Worm (Caenorhabditis elegans) whole organism, L4 larva: ENCODE measurements around the gene F10G7.10.
A peak's percentile ranks its signal among the peaks of the same experiment; 100 is the strongest.

Source experiments
- F10B5.3 ChIP-seq: sonication (generic microtip); optimal IDR thresholded peaks from 2 replicates; lab custom pipeline; 2016; ENCODE audit warnings: mild to moderate bottlenecking, missing genetic modification characterization, missing compliant biosample characterization
- F26F4.8 ChIP-seq: fragments of 200-800 bp; sonication (Bioruptor generic); conservative IDR thresholded peaks from 2 replicates; pipeline ENCODE4 v1.3.6; 2022; ENCODE audit warnings: missing genetic modification characterization, missing compliant biosample characterization
- F37D6.2 ChIP-seq: sonication (generic microtip); optimal IDR thresholded peaks from 2 replicates; lab custom pipeline; 2016; ENCODE audit warnings: mild to moderate bottlenecking, missing genetic modification characterization, missing compliant biosample characterization
- F44E2.7 ChIP-seq: fragments of 200-800 bp; sonication (Bioruptor generic); IDR thresholded peaks from 2 replicates; pipeline ENCODE4 v2.1.2; 2022; ENCODE audit warnings: missing genetic modification characterization, missing compliant biosample characterization
- Y48G9A.11 ChIP-seq: fragments of 200-800 bp; sonication (Bioruptor generic); IDR thresholded peaks from 2 replicates; pipeline ENCODE4 v1.3.6; 2022; ENCODE audit warnings: missing genetic modification reagents, missing genetic modification characterization, missing compliant biosample characterization
- Y5F2A.4 ChIP-seq: fragments of 200-800 bp; sonication (Bioruptor generic); optimal IDR thresholded peaks from 2 replicates; lab custom pipeline; 2018; ENCODE audit warnings: mild to moderate bottlenecking, missing genetic modification characterization, missing compliant biosample characterization
- aly-2 ChIP-seq: sonication (generic microtip); optimal IDR thresholded peaks from 2 replicates; lab custom pipeline; 2018; ENCODE audit warnings: missing biosample characterization, missing genetic modification characterization
- ctbp-1 ChIP-seq: fragments of 200-800 bp; sonication (Bioruptor generic); IDR thresholded peaks from 2 replicates; pipeline ENCODE4 v1.3.6; 2022; ENCODE audit warnings: missing genetic modification reagents, missing genetic modification characterization, missing compliant biosample characterization
- daf-16 ChIP-seq, 3 experiments: sonication (generic microtip); optimal IDR thresholded peaks; 2 replicates each; lab custom pipeline; 2016 to 2017; ENCODE audit warnings: missing genetic modification characterization in 3 of 3, missing genetic modification reagents in 3 of 3, mild to moderate bottlenecking in 2 of 3, missing compliant biosample characterization in 2 of 3, missing biosample characterization in 1 of 3, moderate library complexity in 1 of 3
- daf-19 ChIP-seq: fragments of 200-800 bp; sonication (Bioruptor generic); conservative IDR thresholded peaks from 2 replicates; pipeline ENCODE4 v1.3.6; 2022; ENCODE audit warnings: missing genetic modification characterization, missing compliant biosample characterization
- dmd-9 ChIP-seq: fragments of 200-800 bp; sonication (Bioruptor generic); IDR thresholded peaks from 2 replicates; pipeline ENCODE4 v1.3.6; 2022; ENCODE audit warnings: missing genetic modification reagents, missing genetic modification characterization, missing compliant biosample characterization
- duxl-1 ChIP-seq: sonication (generic microtip); optimal IDR thresholded peaks from 2 replicates; lab custom pipeline; 2016; ENCODE audit warnings: mild to moderate bottlenecking, missing genetic modification characterization, moderate library complexity, missing compliant biosample characterization; ENCODE audit not compliant: poor library complexity
- fos-1 ChIP-seq: fragments of 150-350 bp; optimal IDR thresholded peaks from 2 replicates; lab custom pipeline; 2014; ENCODE audit warnings: missing biosample characterization, missing genetic modification characterization
- hif-1 ChIP-seq, 2 experiments: sonication (generic microtip); optimal IDR thresholded peaks; 2 replicates each; lab custom pipeline; 2016 to 2017; ENCODE audit warnings: missing compliant biosample characterization in 2 of 2, missing genetic modification characterization in 2 of 2, missing genetic modification reagents in 2 of 2, missing genotype in 2 of 2, mild to moderate bottlenecking in 1 of 2
- hlh-11 ChIP-seq: fragments of 200-800 bp; sonication (Bioruptor generic); optimal IDR thresholded peaks from 2 replicates; lab custom pipeline; 2018; ENCODE audit warnings: mild to moderate bottlenecking, missing genetic modification characterization, missing compliant biosample characterization
- hlh-30 ChIP-seq: sonication (generic microtip); optimal IDR thresholded peaks from 2 replicates; lab custom pipeline; 2017; ENCODE audit warnings: antibody characterized with exemption, mild to moderate bottlenecking, missing genetic modification characterization, missing compliant biosample characterization; ENCODE audit not compliant: insufficient read depth
- jun-1 ChIP-seq: fragments of 150-350 bp; optimal IDR thresholded peaks from 2 replicates; lab custom pipeline; 2014; ENCODE audit warnings: missing biosample characterization, missing genetic modification reagents, missing genetic modification characterization
- mdt-29 ChIP-seq: fragments of 200-800 bp; sonication (Bioruptor generic); IDR thresholded peaks from 2 replicates; pipeline ENCODE4 v1.3.6; 2022; ENCODE audit warnings: missing genetic modification reagents, missing genetic modification characterization, missing compliant biosample characterization
- mep-1 ChIP-seq: fragments of 150-350 bp; sonication (generic microtip); optimal IDR thresholded peaks from 3 replicates; lab custom pipeline; 2014; ENCODE audit warnings: missing biosample characterization, missing genetic modification characterization
- mxl-3 ChIP-seq: fragments of 200-800 bp; sonication (Bioruptor generic); optimal IDR thresholded peaks from 2 replicates; lab custom pipeline; 2018; ENCODE audit warnings: mild to moderate bottlenecking, missing genetic modification characterization, missing compliant biosample characterization
- nhr-25 ChIP-seq: sonication (generic microtip); optimal IDR thresholded peaks from 2 replicates; lab custom pipeline; 2017; ENCODE audit warnings: missing genetic modification characterization, mild to moderate bottlenecking, missing compliant biosample characterization, antibody characterized with exemption, moderate library complexity, borderline replicate concordance; ENCODE audit not compliant: insufficient read depth
- nhr-28 ChIP-seq: fragments of 150-350 bp; optimal IDR thresholded peaks from 2 replicates; lab custom pipeline; 2014; ENCODE audit warnings: missing biosample characterization, missing genetic modification characterization
- nhr-41 ChIP-seq: fragments of 200-800 bp; sonication (Bioruptor generic); IDR thresholded peaks from 2 replicates; pipeline ENCODE4 v1.3.6; 2022; ENCODE audit warnings: missing genetic modification reagents, missing genetic modification characterization, missing compliant biosample characterization
- nhr-48 ChIP-seq: sonication (generic microtip); optimal IDR thresholded peaks from 2 replicates; lab custom pipeline; 2016; ENCODE audit warnings: mild to moderate bottlenecking, missing genetic modification characterization, missing compliant biosample characterization
- sdz-12 ChIP-seq: fragments of 200-800 bp; sonication (Bioruptor generic); optimal IDR thresholded peaks from 2 replicates; lab custom pipeline; 2018; ENCODE audit warnings: mild to moderate bottlenecking, missing genetic modification characterization, missing compliant biosample characterization
- set-16 ChIP-seq: fragments of 200-800 bp; sonication (Bioruptor generic); IDR thresholded peaks from 2 replicates; pipeline ENCODE4 v1.3.6; 2022; ENCODE audit warnings: missing genetic modification reagents, missing genetic modification characterization, missing compliant biosample characterization
- snpc-1.2 ChIP-seq: fragments of 200-800 bp; sonication (Bioruptor generic); IDR thresholded peaks from 2 replicates; pipeline ENCODE4 v1.3.6; 2022; ENCODE audit warnings: missing genetic modification reagents, missing genetic modification characterization, missing compliant biosample characterization
- snpc-4 ChIP-seq: fragments of 150-350 bp; optimal IDR thresholded peaks from 2 replicates; lab custom pipeline; 2014; ENCODE audit warnings: missing biosample characterization, missing genetic modification characterization
- unc-39 ChIP-seq: sonication (generic microtip); optimal IDR thresholded peaks from 2 replicates; lab custom pipeline; 2017; ENCODE audit warnings: missing biosample characterization, missing genetic modification characterization
- unc-62 ChIP-seq, 3 experiments: fragments of 150-350 bp in 1 of 3; sonication (generic microtip); optimal IDR thresholded peaks in 2 of 3; peaks in 1 of 3; 1 replicate in 1 of 3; 2 replicates in 2 of 3; lab custom pipeline; 2014 to 2017; ENCODE audit warnings: missing biosample characterization in 3 of 3, missing genetic modification characterization in 3 of 3, missing genetic modification reagents in 3 of 3, missing genotype in 1 of 3
- vab-7 ChIP-seq: fragments of 200-800 bp; sonication (Bioruptor generic); IDR thresholded peaks from 2 replicates; pipeline ENCODE4 v1.3.6; 2022; ENCODE audit warnings: missing genetic modification reagents, missing genetic modification characterization, missing compliant biosample characterization
- zfp-3 ChIP-seq: fragments of 200-800 bp; sonication (Bioruptor generic); conservative IDR thresholded peaks from 2 replicates; pipeline ENCODE4 v1.3.6; 2022; ENCODE audit warnings: missing genetic modification reagents, missing genetic modification characterization, missing compliant biosample characterization

The F10G7.10 gene

ce11 chrII:4739984-4740462 is 14.0 kb upstream of the F10G7.10 start, which contains the start of gene eas-1 (continued):
- TF ChIP-seq nhr-48 (tag; lab: Kevin White, UChicago) (peak; percentile 54), F10B5.3 (no peak), zfp-3 (GFP tag; lab: Robert Waterston, UW) (no peak), Y48G9A.11 (GFP tag; lab: Robert Waterston, UW) (peak; percentile 79), unc-39 (no peak), mxl-3 (peak; percentile 96), dmd-9 (GFP tag; lab: Robert Waterston, UW) (peak; percentile 80), unc-62 (GFP tag; optimal IDR thresholded peaks at IDR 0.05 in 1 of 2; lab: Kevin White, UChicago) (peak in 1 of 2 experiments; percentile 87), unc-62 (tag; optimal IDR thresholded peaks at IDR 0.05; lab: Kevin White, UChicago) (no peak), F44E2.7 (GFP tag; lab: Robert Waterston, UW) (no peak), duxl-1 (tag; lab: Kevin White, UChicago) (peak; percentile 15), Y5F2A.4 (GFP tag; lab: Kevin White, UChicago) (no peak), sdz-12 (GFP tag; lab: Kevin White, UChicago) (no peak), snpc-1.2 (GFP tag; lab: Robert Waterston, UW) (no peak), set-16 (GFP tag; lab: Robert Waterston, UW) (no peak), F37D6.2 (tag; lab: Kevin White, UChicago) (peak; percentile 14), hlh-30 (tag; lab: Kevin White, UChicago) (peak; percentile 91), hlh-11 (peak; percentile 71)

ce11 chrII:4737348-4737747 is 11.3 kb upstream of the F10G7.10 start, which contains the start of gene ctsa-1.1:
ctsa-1.1 (plus strand) TSS chrII:4737648.
- TF ChIP-seq snpc-1.2 (GFP tag; lab: Robert Waterston, UW) = no peak
- TF ChIP-seq hif-1 (tag; optimal IDR thresholded peaks at IDR 0.05; lab: Kevin White, UChicago) = no peak
- TF ChIP-seq ctbp-1 = no peak
- TF ChIP-seq unc-62 (GFP tag; optimal IDR thresholded peaks at IDR 0.05 in 1 of 2; lab: Kevin White, UChicago) = peak in 1 of 2 experiments; percentile 3
- TF ChIP-seq unc-62 (tag; optimal IDR thresholded peaks at IDR 0.05; lab: Kevin White, UChicago) = no peak
- TF ChIP-seq, all 104 proteins: peak for 1

ce11 chrII:4736585-4736984 is 10.5 kb upstream of the F10G7.10 start:
- TF ChIP-seq fos-1 (tag; lab: Kevin White, UChicago) = no peak
- peak in 1 of 2 experiments; percentile 6 for TF ChIP-seq unc-62 (GFP tag; optimal IDR thresholded peaks at IDR 0.05 in 1 of 2; lab: Kevin White, UChicago)
- no peak for TF ChIP-seq unc-62 (tag; optimal IDR thresholded peaks at IDR 0.05; lab: Kevin White, UChicago)
- TF ChIP-seq nhr-28 (tag; lab: Kevin White, UChicago) = no peak
- TF ChIP-seq daf-19 = no peak
- no peak for TF ChIP-seq nhr-48 (tag; lab: Kevin White, UChicago)
- no peak for TF ChIP-seq vab-7 (GFP tag; lab: Robert Waterston, UW)
- peak in 1 of 2 experiments; percentile 90 for TF ChIP-seq daf-16 (GFP tag; optimal IDR thresholded peaks at IDR 0.05; lab: Kevin White, UChicago)
- no peak for TF ChIP-seq daf-16 (tag; optimal IDR thresholded peaks at IDR 0.05; lab: Kevin White, UChicago)

ce11 chrII:4734477-4734876 is 8.4 kb upstream of the F10G7.10 start:
- TF ChIP-seq snpc-4 (tag; lab: Kevin White, UChicago) = no peak
- peak; percentile 48 for TF ChIP-seq nhr-28 (tag; lab: Kevin White, UChicago)
- TF ChIP-seq nhr-41 = no peak
- TF ChIP-seq nhr-25 (tag; lab: Kevin White, UChicago) = peak; percentile 56

- no peak for TF ChIP-seq jun-1 (tag; lab: Kevin White, UChicago)
- no peak for TF ChIP-seq F26F4.8 (GFP tag; lab: Robert Waterston, UW)
- TF ChIP-seq mep-1 (tag; lab: Kevin White, UChicago) = no peak
- no peak for TF ChIP-seq aly-2 (tag; lab: Kevin White, UChicago)
- TF ChIP-seq mdt-29 = no peak
- TF ChIP-seq set-16 (GFP tag; lab: Robert Waterston, UW) = no peak
- TF ChIP-seq ctbp-1 = no peak
- no peak for TF ChIP-seq nhr-28 (tag; lab: Kevin White, UChicago)
- no peak for TF ChIP-seq F10B5.3
- no peak for TF ChIP-seq nhr-48 (tag; lab: Kevin White, UChicago)
Observed at ce11 chrII:4733848-4734247, 7.8 kb upstream of the F10G7.10 start, which contains the start of gene F41C3.11. F41C3.11 (minus strand) TSS chrII:4733948.
